Worm (Caenorhabditis elegans) whole organism, early embryonic: ENCODE data around the gene mboa-3.

Experiments used
- B0310.2 ChIP-seq: sonication (generic microtip); optimal IDR thresholded peaks from 2 replicates; lab custom pipeline; 2016; ENCODE audit warnings: mild to moderate bottlenecking, missing genetic modification characterization, missing compliant biosample characterization
- F13C5.2 ChIP-seq: sonication (generic microtip); optimal IDR thresholded peaks from 2 replicates; lab custom pipeline; 2017; ENCODE audit warnings: mild to moderate bottlenecking, missing genetic modification characterization, inconsistent platforms, missing compliant biosample characterization
- aly-1 ChIP-seq: sonication (generic microtip); optimal IDR thresholded peaks from 2 replicates; lab custom pipeline; 2016; ENCODE audit warnings: missing genetic modification characterization, missing compliant biosample characterization
- ama-1 ChIP-seq: fragments of 150-350 bp; optimal IDR thresholded peaks from 2 replicates; lab custom pipeline; 2014
- ceh-13 ChIP-seq: fragments of 200-800 bp; sonication (Bioruptor generic); optimal IDR thresholded peaks from 2 replicates; lab custom pipeline; 2018; ENCODE audit warnings: mild to moderate bottlenecking, missing genetic modification characterization, missing compliant biosample characterization
- ceh-36 ChIP-seq: sonication (generic microtip); optimal IDR thresholded peaks from 2 replicates; lab custom pipeline; 2016; ENCODE audit warnings: missing genetic modification characterization, inconsistent platforms, missing compliant biosample characterization
- ets-7 ChIP-seq: sonication (generic microtip); optimal IDR thresholded peaks from 2 replicates; lab custom pipeline; 2016; ENCODE audit warnings: missing genotype, missing genetic modification characterization, missing compliant biosample characterization
- flt-1 ChIP-seq: fragments of 200-800 bp; sonication (Bioruptor generic); IDR thresholded peaks from 2 replicates; pipeline ENCODE4 v1.3.6; 2022; ENCODE audit warnings: missing genetic modification characterization, missing compliant biosample characterization
- hmbx-1 ChIP-seq: sonication (generic microtip); optimal IDR thresholded peaks from 2 replicates; lab custom pipeline; 2016; ENCODE audit warnings: mild to moderate bottlenecking, missing genetic modification characterization, missing compliant biosample characterization
- hmg-4 ChIP-seq: fragments of 200-800 bp; sonication (Bioruptor generic); optimal IDR thresholded peaks from 2 replicates; lab custom pipeline; 2018; ENCODE audit warnings: mild to moderate bottlenecking, missing genetic modification characterization, missing compliant biosample characterization
- hnd-1 ChIP-seq: sonication (generic microtip); optimal IDR thresholded peaks from 2 replicates; lab custom pipeline; 2016; ENCODE audit warnings: missing genetic modification characterization, missing compliant biosample characterization
- pes-1 ChIP-seq: fragments of 200-800 bp; sonication (Bioruptor generic); IDR thresholded peaks from 2 replicates; pipeline ENCODE4 v1.3.6; 2022; ENCODE audit warnings: missing genetic modification reagents, missing genetic modification characterization, missing compliant biosample characterization
- scrt-1 ChIP-seq: fragments of 200-800 bp; sonication (Bioruptor generic); IDR thresholded peaks from 2 replicates; pipeline ENCODE4 v1.3.6; 2022; ENCODE audit warnings: missing genetic modification characterization, missing compliant biosample characterization
- sea-1 ChIP-seq: fragments of 200-800 bp; sonication (Bioruptor generic); conservative IDR thresholded peaks from 2 replicates; pipeline ENCODE4 v1.3.6; 2022; ENCODE audit warnings: missing genetic modification characterization, missing compliant biosample characterization
- tbx-11 ChIP-seq: fragments of 200-800 bp; sonication (Bioruptor generic); IDR thresholded peaks from 2 replicates; pipeline ENCODE4 v1.3.6; 2022; ENCODE audit warnings: missing genetic modification characterization, missing compliant biosample characterization
- tbx-37 ChIP-seq: fragments of 200-800 bp; sonication (Bioruptor generic); conservative IDR thresholded peaks from 2 replicates; pipeline ENCODE4 v1.3.6; 2022; ENCODE audit warnings: missing genetic modification reagents, missing genetic modification characterization, missing compliant biosample characterization
- tra-4 ChIP-seq: sonication (generic microtip); optimal IDR thresholded peaks from 2 replicates; lab custom pipeline; 2017; ENCODE audit warnings: missing genetic modification characterization, missing compliant biosample characterization

Gene mboa-3

ce11 chrX:5522769-5523601 is at the start of gene mboa-3:
Gene mboa-3 (minus strand): TSS chrX:5522819.
- TF ChIP-seq hmbx-1 (tag; lab: Kevin White, UChicago) (no peak), flt-1 (no peak), scrt-1 (GFP tag; lab: Robert Waterston, UW) (no peak), aly-1 (tag; lab: Kevin White, UChicago) (no peak), sea-1 (GFP tag; lab: Robert Waterston, UW) (no peak), ama-1 (lab: Kevin White, UChicago) (no peak), ceh-13 (GFP tag; lab: Kevin White, UChicago) (no peak), B0310.2 (tag; lab: Kevin White, UChicago) (no peak), F13C5.2 (no peak)

- TF ChIP-seq tbx-11 (GFP tag; lab: Robert Waterston, UW) = no peak
- no peak for TF ChIP-seq flt-1
- TF ChIP-seq tra-4 (tag; lab: Kevin White, UChicago) = no peak
- no peak for TF ChIP-seq ama-1 (lab: Kevin White, UChicago)
- TF ChIP-seq hnd-1 = no peak
- no peak for TF ChIP-seq scrt-1 (GFP tag; lab: Robert Waterston, UW)
- TF ChIP-seq hmbx-1 (tag; lab: Kevin White, UChicago) = no peak
- TF ChIP-seq pes-1 (GFP tag; lab: Robert Waterston, UW) = no peak
- TF ChIP-seq tbx-37 (GFP tag; lab: Robert Waterston, UW) = no peak
- no peak for TF ChIP-seq ceh-36 (tag; lab: Kevin White, UChicago)
- TF ChIP-seq ets-7 (tag; lab: Kevin White, UChicago) = no peak
- TF ChIP-seq B0310.2 (tag; lab: Kevin White, UChicago) = no peak
- no peak for TF ChIP-seq ceh-13 (GFP tag; lab: Kevin White, UChicago)
- TF ChIP-seq aly-1 (tag; lab: Kevin White, UChicago) = no peak
- no peak for TF ChIP-seq hmg-4 (GFP tag; lab: Kevin White, UChicago)
- no peak for TF ChIP-seq F13C5.2
- TF ChIP-seq sea-1 (GFP tag; lab: Robert Waterston, UW) = no peak
Observed at ce11 chrX:5567454-5567853, 44.8 kb upstream of the mboa-3 start, which contains the start of gene mec-2. Gene mec-2 (plus strand): TSS chrX:5567754.

- TF ChIP-seq hnd-1 (no peak), hmg-4 (GFP tag; lab: Kevin White, UChicago) (no peak), F13C5.2 (no peak), pes-1 (GFP tag; lab: Robert Waterston, UW) (no peak), ceh-36 (tag; lab: Kevin White, UChicago) (no peak), B0310.2 (tag; lab: Kevin White, UChicago) (no peak), tbx-37 (GFP tag; lab: Robert Waterston, UW) (no peak), tbx-11 (GFP tag; lab: Robert Waterston, UW) (no peak), scrt-1 (GFP tag; lab: Robert Waterston, UW) (no peak), sea-1 (GFP tag; lab: Robert Waterston, UW) (no peak), ets-7 (tag; lab: Kevin White, UChicago) (no peak), flt-1 (no peak), aly-1 (tag; lab: Kevin White, UChicago) (no peak), hmbx-1 (tag; lab: Kevin White, UChicago) (no peak), ama-1 (lab: Kevin White, UChicago) (no peak), tra-4 (tag; lab: Kevin White, UChicago) (no peak), ceh-13 (GFP tag; lab: Kevin White, UChicago) (no peak)
Observed at ce11 chrX:5565478-5565877, 42.9 kb upstream of the mboa-3 start.

- no peak for TF ChIP-seq ceh-36 (tag; lab: Kevin White, UChicago)
- no peak for TF ChIP-seq ceh-13 (GFP tag; lab: Kevin White, UChicago)
- TF ChIP-seq flt-1 = no peak
- no peak for TF ChIP-seq pes-1 (GFP tag; lab: Robert Waterston, UW)
- no peak for TF ChIP-seq ets-7 (tag; lab: Kevin White, UChicago)
- no peak for TF ChIP-seq scrt-1 (GFP tag; lab: Robert Waterston, UW)
- no peak for TF ChIP-seq ama-1 (lab: Kevin White, UChicago)
Observed at ce11 chrX:5557966-5558365, 35.3 kb upstream of the mboa-3 start, which contains the start of gene C38C5.1. Gene C38C5.1 (plus strand): TSS chrX:5558055.

ce11 chrX:5555055-5555629 is 32.5 kb upstream of the mboa-3 start:
- TF ChIP-seq tbx-37 (GFP tag; lab: Robert Waterston, UW) (no peak), tra-4 (tag; lab: Kevin White, UChicago) (no peak), tbx-11 (GFP tag; lab: Robert Waterston, UW) (no peak), pes-1 (GFP tag; lab: Robert Waterston, UW) (no peak)

ce11 chrX:5552652-5553051 is 30.0 kb upstream of the mboa-3 start, which contains the start of gene ifta-1:
Gene ifta-1 (minus strand): TSS chrX:5552752.
- TF ChIP-seq B0310.2 (tag; lab: Kevin White, UChicago) (no peak), hmbx-1 (tag; lab: Kevin White, UChicago) (no peak)

- TF ChIP-seq ama-1 (lab: Kevin White, UChicago) (no peak), tbx-11 (GFP tag; lab: Robert Waterston, UW) (no peak), ets-7 (tag; lab: Kevin White, UChicago) (no peak), flt-1 (no peak), tbx-37 (GFP tag; lab: Robert Waterston, UW) (no peak), tra-4 (tag; lab: Kevin White, UChicago) (no peak), B0310.2 (tag; lab: Kevin White, UChicago) (no peak), ceh-13 (GFP tag; lab: Kevin White, UChicago) (no peak), ceh-36 (tag; lab: Kevin White, UChicago) (no peak), pes-1 (GFP tag; lab: Robert Waterston, UW) (no peak)
Observed at ce11 chrX:5547828-5548227, 25.2 kb upstream of the mboa-3 start.
